Worm (Caenorhabditis elegans) whole organism, L3 larva: Measurements from ENCODE around the gene gfat-1.

ENCODE experiments used
- R02D3.7 ChIP-seq: fragments of 150-350 bp; optimal IDR thresholded peaks from 2 replicates; lab custom pipeline; 2014; ENCODE audit warnings: missing biosample characterization, missing genetic modification characterization
- ZK546.5 ChIP-seq: sonication (generic microtip); optimal IDR thresholded peaks from 2 replicates; lab custom pipeline; 2017; ENCODE audit warnings: missing biosample characterization, missing genetic modification characterization
- aly-2 ChIP-seq: fragments of 150-350 bp; optimal IDR thresholded peaks from 2 replicates; lab custom pipeline; 2014; ENCODE audit warnings: missing biosample characterization, missing genetic modification characterization
- ama-1 ChIP-seq: fragments of 150-350 bp; optimal IDR thresholded peaks from 2 replicates; lab custom pipeline; 2018
- ceh-16 ChIP-seq: sonication (generic microtip); optimal IDR thresholded peaks from 2 replicates; lab custom pipeline; 2017; ENCODE audit warnings: missing biosample characterization, missing genetic modification characterization
- ceh-28 ChIP-seq: fragments of 150-350 bp; optimal IDR thresholded peaks from 2 replicates; lab custom pipeline; 2014; ENCODE audit warnings: missing biosample characterization, missing genetic modification reagents, missing genetic modification characterization
- ceh-82 ChIP-seq: fragments of 150-350 bp; optimal IDR thresholded peaks from 2 replicates; lab custom pipeline; 2014; ENCODE audit warnings: missing biosample characterization, missing genetic modification characterization
- ceh-9 ChIP-seq: sonication (generic microtip); optimal IDR thresholded peaks from 2 replicates; lab custom pipeline; 2018; ENCODE audit warnings: missing biosample characterization, missing genetic modification characterization
- daf-12 ChIP-seq: fragments of 150-350 bp; optimal IDR thresholded peaks from 2 replicates; lab custom pipeline; 2014; ENCODE audit warnings: missing biosample characterization, missing genetic modification reagents, missing genetic modification characterization
- egl-27 ChIP-seq: sonication (generic microtip); optimal IDR thresholded peaks from 4 replicates; lab custom pipeline; 2017; ENCODE audit warnings: missing biosample characterization, missing genetic modification reagents, missing genetic modification characterization
- egl-5 ChIP-seq: fragments of 150-350 bp; optimal IDR thresholded peaks from 2 replicates; lab custom pipeline; 2017; ENCODE audit warnings: missing biosample characterization, missing genetic modification reagents, missing genetic modification characterization, inconsistent platforms
- elt-1 ChIP-seq: fragments of 150-350 bp; optimal IDR thresholded peaks from 2 replicates; lab custom pipeline; 2014; ENCODE audit warnings: missing biosample characterization, missing genetic modification characterization
- elt-2 ChIP-seq: sonication (generic microtip); optimal IDR thresholded peaks from 2 replicates; lab custom pipeline; 2016; ENCODE audit warnings: missing genetic modification reagents, mild to moderate bottlenecking, missing genetic modification characterization, missing compliant biosample characterization
- elt-3 ChIP-seq, 3 experiments: fragments of 150-350 bp in 1 of 3; sonication (generic microtip) in 2 of 3; optimal IDR thresholded peaks; 2 replicates in 2 of 3; 4 replicates in 1 of 3; lab custom pipeline; 2014 to 2017; ENCODE audit warnings: missing biosample characterization in 3 of 3, missing genetic modification characterization in 3 of 3
- eor-1 ChIP-seq, 2 experiments: fragments of 150-350 bp; optimal IDR thresholded peaks; 2 replicates each; lab custom pipeline; 2014 to 2018; ENCODE audit warnings: missing biosample characterization in 2 of 2, missing genetic modification characterization in 2 of 2
- fkh-10 ChIP-seq: sonication (generic microtip); optimal IDR thresholded peaks from 2 replicates; lab custom pipeline; 2017; ENCODE audit warnings: missing biosample characterization, missing genetic modification reagents, missing genetic modification characterization
- fkh-2 ChIP-seq: fragments of 150-350 bp; optimal IDR thresholded peaks from 2 replicates; lab custom pipeline; 2014; ENCODE audit warnings: missing biosample characterization, missing genetic modification reagents, missing genetic modification characterization
- fos-1 ChIP-seq: fragments of 150-350 bp; optimal IDR thresholded peaks from 2 replicates; lab custom pipeline; 2014; ENCODE audit warnings: missing biosample characterization, missing genetic modification characterization
- hmg-11 ChIP-seq: sonication (generic microtip); optimal IDR thresholded peaks from 2 replicates; lab custom pipeline; 2016; ENCODE audit warnings: missing genetic modification characterization, missing compliant biosample characterization
- jun-1 ChIP-seq: fragments of 150-350 bp; optimal IDR thresholded peaks from 2 replicates; lab custom pipeline; 2014; ENCODE audit warnings: missing biosample characterization, missing genetic modification reagents, missing genetic modification characterization
- lin-15B ChIP-seq: fragments of 150-350 bp; optimal IDR thresholded peaks from 2 replicates; lab custom pipeline; 2014; ENCODE audit warnings: missing biosample characterization, missing genetic modification characterization
- lin-39 ChIP-seq: fragments of 150-350 bp; optimal IDR thresholded peaks from 2 replicates; lab custom pipeline; 2018; ENCODE audit warnings: missing biosample characterization, missing genetic modification reagents, missing genetic modification characterization
- lsy-12 ChIP-seq: sonication (generic microtip); optimal IDR thresholded peaks from 2 replicates; lab custom pipeline; 2016; ENCODE audit warnings: mild to moderate bottlenecking, missing genetic modification characterization, missing compliant biosample characterization
- mdl-1 ChIP-seq: fragments of 150-350 bp; optimal IDR thresholded peaks from 2 replicates; lab custom pipeline; 2014; ENCODE audit warnings: missing biosample characterization, missing genetic modification characterization
- mml-1 ChIP-seq: fragments of 150-350 bp; sonication (generic microtip); optimal IDR thresholded peaks from 3 replicates; lab custom pipeline; 2014; ENCODE audit warnings: missing biosample characterization, missing genetic modification characterization
- nfya-1 ChIP-seq: sonication (generic microtip); optimal IDR thresholded peaks from 2 replicates; lab custom pipeline; 2017; ENCODE audit warnings: missing genetic modification characterization, mild to moderate bottlenecking, missing compliant biosample characterization, antibody characterized with exemption, moderate library complexity; ENCODE audit not compliant: insufficient read depth
- nhr-11 ChIP-seq: fragments of 150-350 bp; optimal IDR thresholded peaks from 2 replicates; lab custom pipeline; 2014; ENCODE audit warnings: missing biosample characterization, missing genetic modification characterization
- nhr-12 ChIP-seq: fragments of 150-350 bp; optimal IDR thresholded peaks from 2 replicates; lab custom pipeline; 2014; ENCODE audit warnings: missing biosample characterization, missing genetic modification characterization
- nhr-23 ChIP-seq: fragments of 150-350 bp; optimal IDR thresholded peaks from 2 replicates; lab custom pipeline; 2014; ENCODE audit warnings: missing biosample characterization, missing genetic modification reagents, missing genetic modification characterization
- nhr-237 ChIP-seq: fragments of 150-350 bp; optimal IDR thresholded peaks from 2 replicates; lab custom pipeline; 2014; ENCODE audit warnings: missing biosample characterization, missing genetic modification characterization
- nhr-25 ChIP-seq: sonication (generic microtip); optimal IDR thresholded peaks from 2 replicates; lab custom pipeline; 2017; ENCODE audit warnings: missing biosample characterization, missing genetic modification characterization
- nhr-28 ChIP-seq: fragments of 150-350 bp; optimal IDR thresholded peaks from 2 replicates; lab custom pipeline; 2014; ENCODE audit warnings: missing biosample characterization, missing genetic modification characterization
- nhr-43 ChIP-seq: sonication (generic microtip); optimal IDR thresholded peaks from 2 replicates; lab custom pipeline; 2016; ENCODE audit warnings: mild to moderate bottlenecking, missing genetic modification characterization, missing compliant biosample characterization; ENCODE audit not compliant: poor library complexity, severe bottlenecking
- nhr-67 ChIP-seq: fragments of 150-350 bp; optimal IDR thresholded peaks from 2 replicates; lab custom pipeline; 2014; ENCODE audit warnings: missing biosample characterization, missing genetic modification characterization
- nhr-76 ChIP-seq: fragments of 150-350 bp; sonication (generic microtip); optimal IDR thresholded peaks from 5 replicates; lab custom pipeline; 2014; ENCODE audit warnings: missing biosample characterization, missing genetic modification characterization
- nhr-77 ChIP-seq: fragments of 150-350 bp; optimal IDR thresholded peaks from 2 replicates; lab custom pipeline; 2014; ENCODE audit warnings: missing biosample characterization, missing genetic modification characterization
- pha-4 ChIP-seq: fragments of 150-350 bp; optimal IDR thresholded peaks from 2 replicates; lab custom pipeline; 2014; ENCODE audit warnings: missing biosample characterization, missing genetic modification reagents, missing genetic modification characterization
- pqm-1 ChIP-seq: fragments of 150-350 bp; optimal IDR thresholded peaks from 2 replicates; lab custom pipeline; 2017; ENCODE audit warnings: missing biosample characterization, missing genetic modification characterization, inconsistent platforms
- sea-2 ChIP-seq: fragments of 150-350 bp; sonication (generic microtip); optimal IDR thresholded peaks from 4 replicates; lab custom pipeline; 2014; ENCODE audit warnings: missing biosample characterization, missing genetic modification reagents, missing genetic modification characterization
- skn-1 ChIP-seq: fragments of 150-350 bp; optimal IDR thresholded peaks from 2 replicates; lab custom pipeline; 2014; ENCODE audit warnings: missing biosample characterization, missing genetic modification characterization
- snpc-4 ChIP-seq: fragments of 150-350 bp; optimal IDR thresholded peaks from 2 replicates; lab custom pipeline; 2014; ENCODE audit warnings: missing biosample characterization, missing genetic modification characterization
- tbx-2 ChIP-seq: sonication (generic microtip); optimal IDR thresholded peaks from 2 replicates; lab custom pipeline; 2016; ENCODE audit warnings: mild to moderate bottlenecking, missing genetic modification characterization, missing compliant biosample characterization
- unc-39 ChIP-seq: sonication (generic microtip); optimal IDR thresholded peaks from 4 replicates; lab custom pipeline; 2017; ENCODE audit warnings: missing biosample characterization, missing genetic modification characterization
- unc-62 ChIP-seq: fragments of 150-350 bp; sonication (generic microtip); optimal IDR thresholded peaks from 4 replicates; lab custom pipeline; 2014; ENCODE audit warnings: missing biosample characterization, missing genetic modification reagents, missing genetic modification characterization
- zag-1 ChIP-seq: fragments of 150-350 bp; optimal IDR thresholded peaks from 2 replicates; lab custom pipeline; 2014; ENCODE audit warnings: missing biosample characterization, missing genetic modification characterization
- ztf-11 ChIP-seq: fragments of 150-350 bp; optimal IDR thresholded peaks from 2 replicates; lab custom pipeline; 2014; ENCODE audit warnings: missing biosample characterization, missing genetic modification characterization
- ztf-4 ChIP-seq: fragments of 150-350 bp; optimal IDR thresholded peaks from 2 replicates; lab custom pipeline; 2014; ENCODE audit warnings: missing biosample characterization, missing genetic modification characterization

gfat-1 gene

DNA sequence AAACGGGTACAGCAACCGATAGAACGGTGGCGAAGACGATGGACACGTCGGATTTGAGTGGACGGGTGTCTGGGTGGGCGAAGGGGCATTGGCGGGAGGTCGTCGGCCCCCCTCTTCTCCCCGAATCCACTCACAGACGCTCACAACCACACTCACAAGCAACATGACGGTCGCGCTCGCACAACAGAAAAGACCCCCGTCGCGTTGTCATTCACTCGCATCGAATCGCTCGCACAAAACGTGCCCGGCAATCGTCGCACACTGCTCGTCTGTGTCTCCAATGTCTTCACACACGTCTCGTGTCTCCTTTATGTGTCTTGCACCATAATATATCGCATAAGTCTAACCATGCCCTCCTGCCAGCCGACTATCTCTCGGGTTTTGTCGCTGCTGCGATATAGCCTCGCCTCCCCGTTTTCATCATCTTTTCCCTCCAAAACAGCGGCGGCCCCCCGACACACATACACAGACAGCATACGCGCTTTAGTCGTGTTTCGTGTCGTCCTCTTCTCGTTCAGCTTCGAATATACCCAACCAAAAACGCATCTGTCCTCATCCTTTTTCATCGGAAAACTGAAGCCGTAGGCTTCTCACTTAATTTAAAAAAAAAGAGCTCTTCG is 38.9 kb upstream of the gfat-1 start:
- TF ChIP-seq nhr-43 (tag; lab: Kevin White, UChicago) (peak; percentile 86), skn-1 (tag; lab: Kevin White, UChicago) (peak; percentile 63), lsy-12 (tag; lab: Kevin White, UChicago) (peak; percentile 81), zag-1 (tag; lab: Kevin White, UChicago) (no peak), nhr-76 (no peak), nhr-11 (peak; percentile 85), fkh-10 (GFP tag; lab: Kevin White, UChicago) (peak; percentile 80), mdl-1 (peak; percentile 82), nhr-67 (tag; lab: Kevin White, UChicago) (no peak), ztf-4 (tag; lab: Kevin White, UChicago) (peak; percentile 64), nhr-12 (tag; lab: Kevin White, UChicago) (no peak), ama-1 (no peak), R02D3.7 (peak; percentile 48), elt-3 (tag; optimal IDR thresholded peaks at IDR 0.05; lab: Kevin White, UChicago) (no peak), ztf-11 (tag; lab: Kevin White, UChicago) (no peak), ZK546.5 (no peak), nhr-28 (tag; lab: Kevin White, UChicago) (no peak), unc-39 (tag; lab: Kevin White, UChicago) (no peak), ceh-82 (tag; lab: Kevin White, UChicago) (peak; percentile 41), fkh-2 (tag; lab: Kevin White, UChicago) (no peak), nhr-25 (tag; lab: Kevin White, UChicago) (peak; percentile 97), pqm-1 (tag; lab: Kevin White, UChicago) (peak; percentile 43), snpc-4 (tag; lab: Kevin White, UChicago) (peak; percentile 53), egl-5 (peak; percentile 57), ceh-9 (tag; lab: Kevin White, UChicago) (no peak), egl-27 (tag; lab: Kevin White, UChicago) (peak; percentile 85), jun-1 (tag; lab: Kevin White, UChicago) (peak; percentile 89), elt-1 (tag; lab: Kevin White, UChicago) (peak; percentile 12), hmg-11 (tag; lab: Kevin White, UChicago) (peak; percentile 96), nfya-1 (peak; percentile 80), sea-2 (GFP tag; lab: Kevin White, UChicago) (peak; percentile 92), eor-1 (tag; optimal IDR thresholded peaks at IDR 0.05; lab: Kevin White, UChicago) (no peak), unc-62 (GFP tag; lab: Kevin White, UChicago) (peak; percentile 57), fos-1 (peak; percentile 53), lin-39 (peak; percentile 90), nhr-77 (no peak), daf-12 (no peak), aly-2 (tag; lab: Kevin White, UChicago) (no peak), tbx-2 (tag; lab: Kevin White, UChicago) (peak; percentile 68), lin-15B (tag; lab: Kevin White, UChicago) (peak; percentile 69), mml-1 (tag; lab: Kevin White, UChicago) (no peak), nhr-23 (tag; lab: Kevin White, UChicago) (peak; percentile 86), nhr-237 (no peak), ceh-28 (tag; lab: Kevin White, UChicago) (peak; percentile 58), pha-4 (tag; lab: Kevin White, UChicago) (peak; percentile 81), elt-2 (tag; lab: Kevin White, UChicago) (peak; percentile 76), ceh-16 (tag; lab: Kevin White, UChicago) (no peak)
